Worm (Caenorhabditis elegans): ENCODE data around the gene sre-16.

Gene sre-16

ce11 chrIV:12252579-12252978 lies 16.7 kb upstream of the sre-16 start, which contains the start of gene dnj-26:
dnj-26 (minus strand) TSS chrIV:12252679.
- TF ChIP-seq mdl-1 (tag; optimal IDR thresholded peaks at IDR 0.05), result no peak

ce11 chrIV:12244706-12245105 lies 8.8 kb upstream of the sre-16 start, which contains the start of gene sre-15:
sre-15 (minus strand) TSS chrIV:12244806.
- no peak for TF ChIP-seq lin-13 (GFP tag; optimal IDR thresholded peaks at IDR 0.05)

- TF ChIP-seq nhr-237 (tag; optimal IDR thresholded peaks at IDR 0.05) (no peak), unc-55 (GFP tag; optimal IDR thresholded peaks at IDR 0.05) (no peak), F13H6.1 (tag; optimal IDR thresholded peaks at IDR 0.05) (no peak), dmd-4 (tag; optimal IDR thresholded peaks at IDR 0.05) (no peak), ceh-82 (tag; optimal IDR thresholded peaks at IDR 0.05) (no peak), nhr-77 (tag; optimal IDR thresholded peaks at IDR 0.05) (no peak), peb-1 (tag; optimal IDR thresholded peaks at IDR 0.05) (no peak), elt-1 (tag; optimal IDR thresholded peaks at IDR 0.05) (no peak), sma-9 (GFP tag; optimal IDR thresholded peaks at IDR 0.05) (no peak), sma-9 (tag; optimal IDR thresholded peaks at IDR 0.05) (no peak), lin-39 (tag; optimal IDR thresholded peaks at IDR 0.05) (no peak), alr-1 (tag; optimal IDR thresholded peaks at IDR 0.05) (no peak), unc-39 (tag; optimal IDR thresholded peaks at IDR 0.05) (no peak), sma-3 (GFP tag; optimal IDR thresholded peaks at IDR 0.05) (no peak)
Observed at ce11 chrIV:12238851-12239250, 2.9 kb upstream of the sre-16 start, which contains the start of gene sre-19. sre-19 (minus strand) TSS chrIV:12238951.

- no peak for TF ChIP-seq nhr-25 (tag; optimal IDR thresholded peaks at IDR 0.05)
- no peak for TF ChIP-seq egl-27 (tag; optimal IDR thresholded peaks at IDR 0.05)
- no peak for TF ChIP-seq C34F6.9 (tag; optimal IDR thresholded peaks at IDR 0.05)
- TF ChIP-seq nhr-10 (tag; optimal IDR thresholded peaks at IDR 0.05), result no peak
- TF ChIP-seq mdl-1 (tag; optimal IDR thresholded peaks at IDR 0.05), result no peak
- no peak for TF ChIP-seq nhr-12 (tag; optimal IDR thresholded peaks at IDR 0.05)
- no peak for TF ChIP-seq F13H6.1 (tag; optimal IDR thresholded peaks at IDR 0.05)
- no peak for TF ChIP-seq Y55F3AM.14 (GFP tag; optimal IDR thresholded peaks at IDR 0.05)
- TF ChIP-seq blmp-1 (tag; optimal IDR thresholded peaks at IDR 0.05; ENCODE audit: insufficient read depth), result no peak
Observed at ce11 chrIV:12229679-12230078, 6.2 kb downstream of the sre-16 start, which contains the start of gene sre-18. sre-18 (minus strand) TSS chrIV:12229779.

- TF ChIP-seq sma-3 (GFP tag; optimal IDR thresholded peaks at IDR 0.05) (peak; percentile 39), sem-4 (tag; optimal IDR thresholded peaks at IDR 0.05) (no peak), nhr-10 (tag; optimal IDR thresholded peaks at IDR 0.05) (no peak)
Observed at ce11 chrIV:12227012-12227411, 8.9 kb downstream of the sre-16 start, which contains the start of gene mlt-3. mlt-3 (minus strand) TSS chrIV:12227112.

ce11 chrIV:12219309-12219708 lies 16.6 kb downstream of the sre-16 start, which contains the start of gene F35G2.5:
F35G2.5 (plus strand) TSS chrIV:12219609.
- TF ChIP-seq dmd-4 (tag; optimal IDR thresholded peaks at IDR 0.05) (no peak), nhr-11 (tag; optimal IDR thresholded peaks at IDR 0.05) (no peak), snpc-4 (tag; optimal IDR thresholded peaks at IDR 0.05) (no peak), ztf-11 (tag; optimal IDR thresholded peaks at IDR 0.05) (no peak), F13H6.1 (tag; optimal IDR thresholded peaks at IDR 0.05) (no peak), alr-1 (tag; optimal IDR thresholded peaks at IDR 0.05) (no peak), nhr-21 (tag; optimal IDR thresholded peaks at IDR 0.05) (no peak), gmeb-1 (tag; optimal IDR thresholded peaks at IDR 0.05) (no peak), sma-9 (GFP tag; optimal IDR thresholded peaks at IDR 0.05) (no peak), sma-9 (tag; optimal IDR thresholded peaks at IDR 0.05) (no peak)

- TF ChIP-seq F13H6.1 (tag; optimal IDR thresholded peaks at IDR 0.05) (no peak), nhr-129 (tag; optimal IDR thresholded peaks at IDR 0.05) (peak; percentile 5)
Observed at ce11 chrIV:12218253-12218652, 17.7 kb downstream of the sre-16 start.
